Fruit fly (Drosophila melanogaster): ENCODE measurements around the gene Trmt112.

- TF ChIP-seq CG1602 (GFP tag; optimal IDR thresholded peaks at IDR 0.05) (no peak), Atf3 (GFP tag; optimal IDR thresholded peaks at IDR 0.05) (no peak), her (GFP tag; optimal IDR thresholded peaks at IDR 0.05) (no peak), croc (GFP tag; conservative IDR thresholded peaks at IDR 0.05) (no peak; the same call in 2 of the 3 replicates), Lpt (GFP tag; optimal IDR thresholded peaks at IDR 0.05) (no peak), CG10147 (GFP tag; optimal IDR thresholded peaks at IDR 0.05) (no peak)
Observed at dm6 chr3L:21252932-21253760, 36.5 kb upstream of the Trmt112 start.
